Worm (Caenorhabditis elegans): ENCODE measurements around the gene cank-26.

The cank-26 gene

DNA sequence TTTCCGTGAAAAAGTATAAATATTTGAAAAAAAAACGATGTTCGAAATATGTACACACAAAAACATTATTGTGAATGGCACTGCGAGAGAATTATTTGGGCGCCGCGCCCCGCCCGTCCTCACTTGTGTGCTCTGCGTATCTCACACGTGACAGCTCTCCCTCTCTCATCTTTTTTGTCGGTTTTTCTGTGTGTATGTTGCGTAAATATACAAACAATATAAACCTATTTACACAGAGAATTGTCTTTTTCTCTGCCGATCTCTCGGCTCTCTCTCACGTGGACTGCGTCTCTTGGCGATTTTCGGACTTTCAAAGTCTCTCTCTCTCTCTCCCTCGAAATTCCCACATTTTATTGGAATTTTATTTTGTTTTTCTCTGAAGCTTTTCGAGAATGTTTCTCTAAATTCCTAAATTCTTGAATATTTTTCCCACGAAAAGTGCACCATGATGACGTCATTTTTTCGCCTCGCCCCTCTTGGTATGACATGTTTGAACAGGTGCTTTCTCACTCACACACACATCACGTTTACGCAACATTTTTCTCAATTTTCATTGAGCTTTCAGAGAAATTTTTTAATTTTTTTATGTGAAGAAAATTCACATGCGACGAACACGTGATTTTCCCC is 16.1 kb downstream of the cank-26 start:
- peak; percentile 70 for TF ChIP-seq mes-2 (tag; optimal IDR thresholded peaks at IDR 0.05; ENCODE audit: poor library complexity, severe bottlenecking)
- TF ChIP-seq ctbp-1 (GFP tag; IDR thresholded peaks at IDR 0.05): peak; percentile 66; the same call in 1 of the 2 replicates
- TF ChIP-seq lin-29 (GFP tag; IDR thresholded peaks at IDR 0.05): 0 out of 2 replicates have a peak, but pooled peaks have one; percentile 29
- TF ChIP-seq lin-1 (GFP tag; IDR thresholded peaks at IDR 0.05): 0 out of 2 replicates have a peak, but pooled peaks have one; percentile 13
- peak; percentile 68 for TF ChIP-seq nhr-11 (tag; optimal IDR thresholded peaks at IDR 0.05)
- TF ChIP-seq unc-62 (GFP tag; optimal IDR thresholded peaks at IDR 0.05 in 1 of 2): no peak
- TF ChIP-seq unc-62 (tag; optimal IDR thresholded peaks at IDR 0.05): no peak
- TF ChIP-seq attf-4 (tag; optimal IDR thresholded peaks at IDR 0.05): no peak
- 0 out of 2 replicates have a peak, but pooled peaks have one; percentile 50 for TF ChIP-seq nhr-42 (GFP tag; IDR thresholded peaks at IDR 0.05)
- TF ChIP-seq mxl-3 (GFP tag; optimal IDR thresholded peaks at IDR 0.05): peak; percentile 59
- TF ChIP-seq T20F7.1 (GFP tag; optimal IDR thresholded peaks at IDR 0.05): no peak
- TF ChIP-seq aha-1 (tag): peak; percentile 94
- TF ChIP-seq snpc-1.2 (GFP tag; IDR thresholded peaks at IDR 0.05): no peak
- no peak for TF ChIP-seq cey-2 (tag; optimal IDR thresholded peaks at IDR 0.05; ENCODE audit: borderline replicate concordance, insufficient read depth)
- no peak for TF ChIP-seq skn-1 (tag; optimal IDR thresholded peaks at IDR 0.05)
- TF ChIP-seq spr-3 (GFP tag; optimal IDR thresholded peaks at IDR 0.05): no peak
- peak; percentile 9 for TF ChIP-seq dpl-1 (GFP tag; optimal IDR thresholded peaks at IDR 0.05)
- TF ChIP-seq nhr-77 (tag; optimal IDR thresholded peaks at IDR 0.05): peak; percentile 38
- TF ChIP-seq lim-7 (GFP tag; IDR thresholded peaks at IDR 0.05): no peak
- peak; percentile 69 for TF ChIP-seq php-3 (GFP tag; IDR thresholded peaks at IDR 0.05)
- no peak for TF ChIP-seq nhr-25 (tag; optimal IDR thresholded peaks at IDR 0.05; ENCODE audit: borderline replicate concordance, insufficient read depth)
- TF ChIP-seq mdt-29 (GFP tag; IDR thresholded peaks at IDR 0.05): 0 out of 2 replicates have a peak, but pooled peaks have one; percentile 17
- TF ChIP-seq pqm-1 (tag; optimal IDR thresholded peaks at IDR 0.05): peak; percentile 78
- no peak for TF ChIP-seq fos-1 (tag; optimal IDR thresholded peaks at IDR 0.05)
- no peak for TF ChIP-seq unc-39 (tag; optimal IDR thresholded peaks at IDR 0.05)
- no peak for TF ChIP-seq aly-2 (tag; optimal IDR thresholded peaks at IDR 0.05)
- peak; percentile 95 for TF ChIP-seq hlh-30 (tag; optimal IDR thresholded peaks at IDR 0.05; ENCODE audit: insufficient read depth)
- peak; percentile 39 for TF ChIP-seq lin-38 (GFP tag; IDR thresholded peaks at IDR 0.05)
- TF ChIP-seq nhr-76 (tag; optimal IDR thresholded peaks at IDR 0.05): no peak
- peak; percentile 35; the same call in 1 of the 2 replicates for TF ChIP-seq set-16 (GFP tag; IDR thresholded peaks at IDR 0.05)
- peak; percentile 53 for TF ChIP-seq nhr-48 (tag; optimal IDR thresholded peaks at IDR 0.05)
- peak; percentile 12 for TF ChIP-seq gei-8 (GFP tag; optimal IDR thresholded peaks at IDR 0.05)
- TF ChIP-seq F26F4.8 (GFP tag; conservative IDR thresholded peaks at IDR 0.05): no peak
- peak; percentile 69 for TF ChIP-seq hmg-1.1 (GFP tag; IDR thresholded peaks at IDR 0.05)
- no peak for TF ChIP-seq Y5F2A.4 (GFP tag; optimal IDR thresholded peaks at IDR 0.05)
- no peak for TF ChIP-seq unc-130 (GFP tag; optimal IDR thresholded peaks at IDR 0.05)
- peak; percentile 29 for TF ChIP-seq ces-1 (GFP tag; optimal IDR thresholded peaks at IDR 0.05)
- TF ChIP-seq vab-7 (GFP tag; IDR thresholded peaks at IDR 0.05): 0 out of 2 replicates have a peak, but pooled peaks have one; percentile 29
- no peak for TF ChIP-seq ceh-32 (tag; optimal IDR thresholded peaks at IDR 0.05; ENCODE audit: poor library complexity)
- TF ChIP-seq rbr-2 (tag; optimal IDR thresholded peaks at IDR 0.05): peak; percentile 74
- TF ChIP-seq T26A8.4 (GFP tag; IDR thresholded peaks at IDR 0.05): peak; percentile 19; the same call in 1 of the 2 replicates
- no peak for TF ChIP-seq sdz-12 (GFP tag; optimal IDR thresholded peaks at IDR 0.05)
- TF ChIP-seq dmd-6 (GFP tag; IDR thresholded peaks at IDR 0.05): peak; percentile 90
- peak; percentile 64; the same call in 1 of the 2 replicates for TF ChIP-seq ceh-20 (GFP tag; IDR thresholded peaks at IDR 0.05)
- TF ChIP-seq F49E8.2 (tag; optimal IDR thresholded peaks at IDR 0.05; ENCODE audit: borderline replicate concordance): no peak
- TF ChIP-seq lin-39 (tag; optimal IDR thresholded peaks at IDR 0.05): no peak
- TF ChIP-seq zip-11 (GFP tag; IDR thresholded peaks at IDR 0.05): no peak
- no peak for TF ChIP-seq zfp-2 (tag; optimal IDR thresholded peaks at IDR 0.05)
- peak; percentile 28 for TF ChIP-seq duxl-1 (tag; optimal IDR thresholded peaks at IDR 0.05; ENCODE audit: poor library complexity)

All from whole organism, L4 larva.